Worm (Caenorhabditis elegans) whole organism, L4 larva: Measurements from ENCODE around the gene acl-7.

Source experiments
- F10B5.3 ChIP-seq: sonication (generic microtip); optimal IDR thresholded peaks from 2 replicates; lab custom pipeline; 2016; ENCODE audit warnings: mild to moderate bottlenecking, missing genetic modification characterization, missing compliant biosample characterization
- Y48G9A.11 ChIP-seq: fragments of 200-800 bp; sonication (Bioruptor generic); IDR thresholded peaks from 2 replicates; pipeline ENCODE4 v1.3.6; 2022; ENCODE audit warnings: missing genetic modification reagents, missing genetic modification characterization, missing compliant biosample characterization
- daf-12 ChIP-seq: fragments of 150-350 bp; optimal IDR thresholded peaks from 2 replicates; lab custom pipeline; 2014; ENCODE audit warnings: missing biosample characterization, missing genetic modification reagents, missing genetic modification characterization
- nhr-28 ChIP-seq: fragments of 150-350 bp; optimal IDR thresholded peaks from 2 replicates; lab custom pipeline; 2014; ENCODE audit warnings: missing biosample characterization, missing genetic modification characterization
- nhr-42 ChIP-seq: fragments of 200-800 bp; sonication (Bioruptor generic); IDR thresholded peaks from 2 replicates; pipeline ENCODE4 v1.3.6; 2022; ENCODE audit warnings: missing genetic modification characterization, missing compliant biosample characterization
- pha-4 ChIP-seq, 2 experiments: fragments of 150-350 bp in 1 of 2; fragments of 200-800 bp in 1 of 2; sonication (Bioruptor generic) in 1 of 2; IDR thresholded peaks in 1 of 2; optimal IDR thresholded peaks in 1 of 2; 2 replicates each; pipeline versions ENCODE4 v1.3.6 to Lab custom; 2014 to 2022; ENCODE audit warnings: missing genetic modification characterization in 2 of 2, missing genetic modification reagents in 2 of 2, missing biosample characterization in 1 of 2, missing compliant biosample characterization in 1 of 2

DNA sequence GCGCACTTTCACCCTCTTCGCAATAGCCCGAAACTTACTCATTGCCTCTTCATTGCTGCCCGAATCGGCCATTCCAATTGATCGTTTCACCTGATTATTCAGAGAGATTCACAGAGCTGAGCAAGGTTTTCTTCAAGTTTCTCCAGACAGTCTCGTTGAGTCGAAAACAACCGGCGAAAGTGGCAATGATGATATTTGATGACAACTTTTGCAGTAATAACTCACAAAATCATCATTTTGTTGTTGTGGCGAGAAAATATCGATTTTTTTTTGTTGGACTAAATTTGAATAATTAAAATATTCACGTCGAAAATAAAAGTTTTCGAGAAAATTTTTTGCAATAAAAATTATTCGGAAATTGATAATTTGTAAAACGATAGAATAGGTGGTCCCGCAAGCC, 49.3 kb upstream of the acl-7 start, which contains the start of gene snf-5:
- TF ChIP-seq nhr-42 (GFP tag; lab: Robert Waterston, UW) (no peak), Y48G9A.11 (GFP tag; lab: Robert Waterston, UW) (no peak), F10B5.3 (tag; lab: Kevin White, UChicago) (no peak), pha-4 (GFP tag; IDR thresholded peaks at IDR 0.05; lab: Robert Waterston, UW) (no peak), pha-4 (tag; optimal IDR thresholded peaks at IDR 0.05; lab: Kevin White, UChicago) (no peak), nhr-28 (no peak), daf-12 (no peak)
